Fruit fly (Drosophila melanogaster) whole organism, embryonic: ENCODE measurements around the gene CG14440.

Source experiments
- Abd-B ChIP-seq: fragments of 200-800 bp; sonication (Bioruptor generic); optimal IDR thresholded peaks from 2 replicates; lab custom pipeline; 2018; ENCODE audit warnings: missing biosample characterization, mild to moderate bottlenecking, missing genetic modification characterization, moderate library complexity
- Antp ChIP-seq: fragments of 200-800 bp; sonication (Bioruptor generic); optimal IDR thresholded peaks from 3 replicates; lab custom pipeline; 2016; ENCODE audit warnings: missing biosample characterization, missing genetic modification characterization
- Asciz ChIP-seq: fragments of 200-800 bp; sonication (Bioruptor generic); optimal IDR thresholded peaks from 2 replicates; lab custom pipeline; 2017; ENCODE audit warnings: missing biosample characterization, mild to moderate bottlenecking, missing genetic modification characterization, missing genetic modification reagents
- CG11093 ChIP-seq: fragments of 200-800 bp; sonication (Bioruptor generic); IDR thresholded peaks from 3 replicates; pipeline ENCODE4 v1.3.6; 2022; ENCODE audit warnings: missing biosample characterization, missing genetic modification characterization
- CG12942 ChIP-seq: fragments of 200-800 bp; sonication (Bioruptor generic); optimal IDR thresholded peaks from 3 replicates; lab custom pipeline; 2016; ENCODE audit warnings: missing biosample characterization, missing genetic modification characterization
- CG13424 ChIP-seq: fragments of 200-800 bp; sonication (Bioruptor generic); optimal IDR thresholded peaks from 2 replicates; lab custom pipeline; 2019; ENCODE audit warnings: missing biosample characterization, mild to moderate bottlenecking, missing genetic modification characterization, moderate library complexity
- CG13894 ChIP-seq: fragments of 200-800 bp; sonication (Bioruptor generic); optimal IDR thresholded peaks from 3 replicates; lab custom pipeline; 2018; ENCODE audit warnings: missing biosample characterization, mild to moderate bottlenecking, missing genetic modification characterization, moderate library complexity
- CG14014 ChIP-seq: fragments of 200-800 bp; sonication (Bioruptor generic); IDR thresholded peaks from 2 replicates; pipeline ENCODE4 v1.3.6; 2022; ENCODE audit warnings: missing biosample characterization, missing genetic modification characterization
- CG15073 ChIP-seq: fragments of 200-800 bp; sonication (Bioruptor generic); optimal IDR thresholded peaks from 2 replicates; lab custom pipeline; 2016; ENCODE audit warnings: missing biosample characterization, missing genetic modification characterization
- CG15601 ChIP-seq: fragments of 200-800 bp; sonication (Bioruptor generic); optimal IDR thresholded peaks from 3 replicates; lab custom pipeline; 2019; ENCODE audit warnings: missing biosample characterization, mild to moderate bottlenecking, missing genetic modification characterization, moderate library complexity
- CG1603 ChIP-seq: fragments of 200-800 bp; sonication (Bioruptor generic); optimal IDR thresholded peaks from 2 replicates; lab custom pipeline; 2019; ENCODE audit warnings: missing biosample characterization, mild to moderate bottlenecking, missing genetic modification characterization, moderate library complexity
- CG16779 ChIP-seq: fragments of 200-800 bp; sonication (Bioruptor generic); IDR thresholded peaks from 2 replicates; pipeline ENCODE4 v1.3.6; 2022; ENCODE audit warnings: missing biosample characterization, missing genetic modification characterization
- CG2199 ChIP-seq: fragments of 200-800 bp; sonication (Bioruptor generic); IDR thresholded peaks from 3 replicates; pipeline ENCODE4 v1.3.6; 2022; ENCODE audit warnings: missing biosample characterization, missing genetic modification characterization
- CG2875 ChIP-seq: fragments of 200-800 bp; sonication (Bioruptor generic); optimal IDR thresholded peaks from 2 replicates; lab custom pipeline; 2017; ENCODE audit warnings: missing biosample characterization, mild to moderate bottlenecking, missing genetic modification characterization, missing genetic modification reagents
- CG8478 ChIP-seq: fragments of >200 bp; optimal IDR thresholded peaks from 2 replicates; lab custom pipeline; 2018
- CG9437 ChIP-seq: fragments of 200-800 bp; sonication (Bioruptor generic); optimal IDR thresholded peaks from 2 replicates; lab custom pipeline; 2018; ENCODE audit warnings: missing biosample characterization, mild to moderate bottlenecking, missing genetic modification characterization
- CG9727 ChIP-seq: fragments of 200-800 bp; sonication (Bioruptor generic); optimal IDR thresholded peaks from 3 replicates; lab custom pipeline; 2017; ENCODE audit warnings: missing biosample characterization, mild to moderate bottlenecking, missing genetic modification characterization
- CG9876 ChIP-seq: fragments of 200-800 bp; sonication (Bioruptor generic); optimal IDR thresholded peaks from 2 replicates; lab custom pipeline; 2016; ENCODE audit warnings: missing biosample characterization, missing genetic modification characterization
- Chrac-16 ChIP-seq: fragments of 200-800 bp; sonication (Bioruptor generic); optimal IDR thresholded peaks from 3 replicates; lab custom pipeline; 2016; ENCODE audit warnings: missing biosample characterization, missing genetic modification characterization
- Doc3 ChIP-seq: fragments of 200-800 bp; sonication (Bioruptor generic); IDR thresholded peaks from 3 replicates; pipeline ENCODE4 v1.3.6; 2022; ENCODE audit warnings: missing biosample characterization, missing genetic modification characterization; ENCODE audit not compliant: partially characterized antibody
- Dref ChIP-seq: fragments of 200-800 bp; sonication (Bioruptor generic); IDR thresholded peaks from 2 replicates; pipeline ENCODE4 v1.3.6; 2022; ENCODE audit warnings: missing biosample characterization, missing genetic modification characterization
- Ets65A ChIP-seq: fragments of 200-800 bp; sonication (Bioruptor generic); peaks from one replicate; lab custom pipeline; 2016; ENCODE audit warnings: missing biosample characterization, missing genetic modification characterization
- HHEX ChIP-seq: fragments of 200-800 bp; sonication (Bioruptor generic); optimal IDR thresholded peaks from 3 replicates; lab custom pipeline; 2017; ENCODE audit warnings: missing biosample characterization, mild to moderate bottlenecking, missing genetic modification characterization, missing genetic modification reagents
- Hr78 ChIP-seq, 2 experiments: fragments of 200-800 bp in 1 of 2; fragments of >200 bp in 1 of 2; sonication (Bioruptor generic) in 1 of 2; optimal IDR thresholded peaks; 2 replicates each; lab custom pipeline; 2017 to 2019; ENCODE audit warnings: missing biosample characterization in 2 of 2, missing genetic modification characterization in 2 of 2, mild to moderate bottlenecking in 1 of 2, moderate library complexity in 1 of 2
- NFAT ChIP-seq: fragments of 200-800 bp; sonication (Bioruptor generic); IDR thresholded peaks from 2 replicates; pipeline ENCODE4 v1.3.6; 2022; ENCODE audit warnings: missing biosample characterization, missing genetic modification characterization
- Ptx1 ChIP-seq: fragments of 200-800 bp; sonication (Bioruptor generic); IDR thresholded peaks from 2 replicates; pipeline ENCODE4 v1.3.6; 2022; ENCODE audit warnings: missing biosample characterization, missing genetic modification characterization
- Scr ChIP-seq: fragments of 200-800 bp; sonication (Bioruptor generic); IDR thresholded peaks from 2 replicates; pipeline ENCODE4 v1.3.6; 2022; ENCODE audit warnings: missing biosample characterization, missing genetic modification characterization; ENCODE audit not compliant: partially characterized antibody
- Stat92E ChIP-seq, 3 experiments: fragments of >200 bp in 2 of 3; fragments of 200-800 bp in 1 of 3; sonication (Bioruptor generic) in 1 of 3; optimal IDR thresholded peaks; 2 replicates each; lab custom pipeline; 2017 to 2019; ENCODE audit warnings: missing biosample characterization in 3 of 3, missing genetic modification characterization in 3 of 3, mild to moderate bottlenecking in 1 of 3, moderate library complexity in 1 of 3
- Xbp1 ChIP-seq: fragments of 200-800 bp; sonication (Bioruptor generic); optimal IDR thresholded peaks from 3 replicates; lab custom pipeline; 2016; ENCODE audit warnings: missing biosample characterization, mild to moderate bottlenecking, missing genetic modification characterization
- YL-1 ChIP-seq: fragments of 200-800 bp; sonication (Bioruptor generic); optimal IDR thresholded peaks from 3 replicates; lab custom pipeline; 2017; ENCODE audit warnings: missing biosample characterization, mild to moderate bottlenecking, missing genetic modification characterization
- ap ChIP-seq: fragments of 200-800 bp; sonication (Bioruptor generic); IDR thresholded peaks from 2 replicates; pipeline ENCODE4 v1.3.6; 2022; ENCODE audit warnings: missing biosample characterization, missing genetic modification characterization
- az2 ChIP-seq: fragments of 200-800 bp; sonication (Bioruptor generic); optimal IDR thresholded peaks from 3 replicates; lab custom pipeline; 2016; ENCODE audit warnings: missing biosample characterization, missing genetic modification characterization
- crp ChIP-seq, 2 experiments: fragments of 200-800 bp; sonication (Bioruptor generic); optimal IDR thresholded peaks; 2 replicates in 1 of 2; 3 replicates in 1 of 2; lab custom pipeline; 2017; ENCODE audit warnings: missing biosample characterization in 2 of 2, missing genetic modification characterization in 2 of 2, mild to moderate bottlenecking in 1 of 2, moderate library complexity in 1 of 2
- gcm2 ChIP-seq: fragments of 200-800 bp; sonication (Bioruptor generic); optimal IDR thresholded peaks from 2 replicates; lab custom pipeline; 2016; ENCODE audit warnings: missing biosample characterization, missing genetic modification characterization
- kah ChIP-seq: fragments of 200-800 bp; sonication (Bioruptor generic); optimal IDR thresholded peaks from 2 replicates; lab custom pipeline; 2018; ENCODE audit warnings: missing biosample characterization, mild to moderate bottlenecking, missing genetic modification characterization
- knrl ChIP-seq: fragments of 200-800 bp; sonication (Bioruptor generic); IDR thresholded peaks from 3 replicates; pipeline ENCODE4 v1.3.6; 2022; ENCODE audit warnings: missing biosample characterization, missing genetic modification characterization; ENCODE audit not compliant: partially characterized antibody
- lola ChIP-seq, 3 experiments: fragments of >200 bp in 2 of 3; fragments of 200-800 bp in 1 of 3; sonication (Bioruptor generic) in 1 of 3; optimal IDR thresholded peaks; 2 replicates each; lab custom pipeline; 2017 to 2019; ENCODE audit warnings: missing biosample characterization in 3 of 3, missing genetic modification characterization in 3 of 3, mild to moderate bottlenecking in 1 of 3, moderate library complexity in 1 of 3
- lov ChIP-seq, 2 experiments: fragments of 200-800 bp in 1 of 2; fragments of >200 bp in 1 of 2; sonication (Bioruptor generic) in 1 of 2; IDR thresholded peaks in 1 of 2; optimal IDR thresholded peaks in 1 of 2; 2 replicates in 1 of 2; 3 replicates in 1 of 2; pipeline versions ENCODE4 v1.3.6 to Lab custom; 2017 to 2022; ENCODE audit warnings: missing biosample characterization in 1 of 2, missing genetic modification characterization in 1 of 2
- mam ChIP-seq: fragments of 200-800 bp; sonication (Bioruptor generic); optimal IDR thresholded peaks from 3 replicates; lab custom pipeline; 2016; ENCODE audit warnings: missing biosample characterization, missing genetic modification characterization
- mirr ChIP-seq: fragments of 200-800 bp; sonication (Bioruptor generic); optimal IDR thresholded peaks from 3 replicates; lab custom pipeline; 2018; ENCODE audit warnings: missing biosample characterization, mild to moderate bottlenecking, missing genetic modification characterization
- peb ChIP-seq: fragments of 200-800 bp; sonication (Bioruptor generic); IDR thresholded peaks from 2 replicates; pipeline ENCODE4 v1.3.6; 2022; ENCODE audit warnings: missing biosample characterization, missing genetic modification characterization
- pfk ChIP-seq: fragments of 200-800 bp; sonication (Bioruptor generic); optimal IDR thresholded peaks from 2 replicates; lab custom pipeline; 2018; ENCODE audit warnings: missing biosample characterization, mild to moderate bottlenecking, missing genetic modification characterization, moderate library complexity
- sc ChIP-seq, 3 experiments: fragments of >200 bp in 2 of 3; fragments of 200-800 bp in 1 of 3; sonication (Bioruptor generic) in 1 of 3; optimal IDR thresholded peaks; 2 replicates in 2 of 3; 3 replicates in 1 of 3; lab custom pipeline; 2017; ENCODE audit warnings: mild to moderate bottlenecking in 1 of 3, missing biosample characterization in 1 of 3, missing genetic modification characterization in 1 of 3, missing genetic modification reagents in 1 of 3
- sd ChIP-seq: fragments of 200-800 bp; sonication (Bioruptor generic); optimal IDR thresholded peaks from 3 replicates; lab custom pipeline; 2018; ENCODE audit warnings: missing biosample characterization, mild to moderate bottlenecking, missing genetic modification characterization, moderate library complexity
- vnd ChIP-seq: fragments of 200-800 bp; sonication (Bioruptor generic); IDR thresholded peaks from 3 replicates; pipeline ENCODE4 v1.3.6; 2022; ENCODE audit warnings: missing biosample characterization, missing genetic modification characterization; ENCODE audit not compliant: partially characterized antibody
- vvl ChIP-seq: fragments of 200-800 bp; sonication (Bioruptor generic); IDR thresholded peaks from 2 replicates; pipeline ENCODE4 v1.3.6; 2022; ENCODE audit warnings: missing biosample characterization, missing genetic modification characterization
- zen2 ChIP-seq: fragments of 200-800 bp; sonication (Bioruptor generic); IDR thresholded peaks from 3 replicates; pipeline ENCODE4 v1.3.6; 2022; ENCODE audit warnings: missing biosample characterization, missing genetic modification characterization; ENCODE audit not compliant: partially characterized antibody

Gene CG14440

dm6 chrX:6699255-6699885 lies 1.0 kb upstream of the CG14440 start, which contains the start of gene CG14441 (continued):
- TF ChIP-seq CG8478 = no peak
- peak; percentile 98 for TF ChIP-seq zen2
- no peak for TF ChIP-seq CG11093 (GFP tag; lab: Robert Waterston, UW)
- no peak for TF ChIP-seq ap
- peak; percentile 21 for TF ChIP-seq az2 (GFP tag; lab: Kevin White, UChicago)
- TF ChIP-seq CG15601 (tag; lab: Kevin White, UChicago) = peak; percentile 12
- TF ChIP-seq CG15073 = no peak
- TF ChIP-seq CG13424 (tag; lab: Kevin White, UChicago) = peak; percentile 43
- TF ChIP-seq gcm2 (GFP tag; lab: Kevin White, UChicago) = no peak
- TF ChIP-seq Hr78 (GFP tag; optimal IDR thresholded peaks at IDR 0.05; lab: Kevin White, UChicago) = no peak
- peak; percentile 18 for TF ChIP-seq Asciz (GFP tag; lab: Kevin White, UChicago)
- no peak for TF ChIP-seq peb (GFP tag; lab: Robert Waterston, UW)
- no peak for TF ChIP-seq Dref (GFP tag; lab: Robert Waterston, UW)
- peak; percentile 37 for TF ChIP-seq mam (GFP tag; lab: Kevin White, UChicago)
- no peak for TF ChIP-seq sc (optimal IDR thresholded peaks at IDR 0.05; lab: Kevin White, UChicago)
- peak; percentile 1 for TF ChIP-seq sc (GFP tag; optimal IDR thresholded peaks at IDR 0.05; lab: Kevin White, UChicago)
- TF ChIP-seq vvl (GFP tag; lab: Robert Waterston, UW) = 0 out of 2 replicates have a peak, but pooled peaks have one; percentile 14
- no peak for TF ChIP-seq Ets65A
- peak; percentile 19 for TF ChIP-seq CG9876 (GFP tag; lab: Kevin White, UChicago)
- TF ChIP-seq Xbp1 (GFP tag; lab: Kevin White, UChicago) = peak; percentile 8
- TF ChIP-seq CG9727 = peak; percentile 29
- TF ChIP-seq vnd (GFP tag; lab: Robert Waterston, UW) = peak; percentile 98
- TF ChIP-seq CG14014 (GFP tag; lab: Robert Waterston, UW) = no peak
- TF ChIP-seq CG13894 (tag; lab: Kevin White, UChicago) = peak; percentile 77
- no peak for TF ChIP-seq CG16779 (GFP tag; lab: Robert Waterston, UW)
- TF ChIP-seq NFAT (GFP tag; lab: Robert Waterston, UW) = peak; percentile 19; the same call in 1 of the 2 replicates
- TF ChIP-seq Scr (GFP tag; lab: Robert Waterston, UW) = peak; percentile 99
- TF ChIP-seq lola (GFP tag; optimal IDR thresholded peaks at IDR 0.05; lab: Kevin White, UChicago) = peak in 1 of 3 experiments; percentile 15
- TF ChIP-seq CG1603 (tag; lab: Kevin White, UChicago) = peak; percentile 32
- TF ChIP-seq CG2875 (GFP tag; lab: Kevin White, UChicago) = no peak
- TF ChIP-seq lov (optimal IDR thresholded peaks at IDR 0.05; lab: Kevin White, UChicago) = no peak
- TF ChIP-seq lov (GFP tag; IDR thresholded peaks at IDR 0.05; lab: Robert Waterston, UW) = no peak
- TF ChIP-seq HHEX (GFP tag; lab: Kevin White, UChicago) = peak; percentile 56
- TF ChIP-seq Ptx1 (GFP tag; lab: Robert Waterston, UW) = no peak
- TF ChIP-seq Chrac-16 (GFP tag; lab: Kevin White, UChicago) = no peak
- TF ChIP-seq sd = peak; percentile 73
- TF ChIP-seq pfk (GFP tag; lab: Kevin White, UChicago) = peak; percentile 65
- peak; percentile 100 for TF ChIP-seq Doc3
- peak; percentile 95 for TF ChIP-seq knrl (GFP tag; lab: Robert Waterston, UW)
- TF ChIP-seq YL-1 (GFP tag; lab: Kevin White, UChicago) = no peak
- no peak for TF ChIP-seq crp (GFP tag; optimal IDR thresholded peaks at IDR 0.05; lab: Kevin White, UChicago)
- TF ChIP-seq Stat92E (GFP tag; optimal IDR thresholded peaks at IDR 0.05; lab: Kevin White, UChicago) = peak in 1 of 3 experiments; percentile 82
- no peak for TF ChIP-seq CG12942 (GFP tag; lab: Kevin White, UChicago)
- TF ChIP-seq CG2199 (GFP tag; lab: Robert Waterston, UW) = 0 out of 3 replicates have a peak, but pooled peaks have one; percentile 20
- TF ChIP-seq kah = peak; percentile 24
- peak; percentile 52 for TF ChIP-seq mirr (GFP tag; lab: Kevin White, UChicago)
- TF ChIP-seq Abd-B (GFP tag; lab: Kevin White, UChicago) = no peak
- peak; percentile 5 for TF ChIP-seq Antp
- no peak for TF ChIP-seq CG9437 (GFP tag; lab: Kevin White, UChicago)
